Fruit fly (Drosophila melanogaster) whole organism, pupa: Measurements from ENCODE around the gene bond.

Source experiments
- CG10348 ChIP-seq: fragments of 200-800 bp; sonication (Bioruptor generic); IDR thresholded peaks from 2 replicates; pipeline ENCODE4 v1.3.6; 2022; ENCODE audit warnings: missing biosample characterization, missing genetic modification characterization
- CG12605 ChIP-seq: fragments of 200-800 bp; sonication (Bioruptor generic); IDR thresholded peaks from 2 replicates; pipeline ENCODE4 v1.3.6; 2022; ENCODE audit warnings: missing biosample characterization, missing genetic modification characterization
- CG13204 ChIP-seq: fragments of 200-800 bp; sonication (Bioruptor generic); optimal IDR thresholded peaks from 2 replicates; lab custom pipeline; 2018; ENCODE audit warnings: missing biosample characterization, mild to moderate bottlenecking, missing genetic modification characterization, moderate library complexity
- CG14655 ChIP-seq: fragments of 200-800 bp; sonication (Bioruptor generic); optimal IDR thresholded peaks from 3 replicates; lab custom pipeline; 2017; ENCODE audit warnings: mild to moderate bottlenecking, missing biosample characterization, missing genetic modification reagents, missing genetic modification characterization
- CG15710 ChIP-seq: fragments of 200-800 bp; sonication (Bioruptor generic); optimal IDR thresholded peaks from 2 replicates; lab custom pipeline; 2018; ENCODE audit warnings: missing biosample characterization, mild to moderate bottlenecking, missing genetic modification characterization, moderate library complexity
- CG17806 ChIP-seq: fragments of 200-800 bp; sonication (Bioruptor generic); optimal IDR thresholded peaks from 2 replicates; lab custom pipeline; 2018; ENCODE audit warnings: missing biosample characterization, mild to moderate bottlenecking, missing genetic modification characterization, moderate library complexity
- CG32121 ChIP-seq: fragments of 200-800 bp; sonication (Bioruptor generic); IDR thresholded peaks from 2 replicates; pipeline ENCODE4 v1.3.6; 2022; ENCODE audit warnings: missing biosample characterization, missing genetic modification characterization
- CG34367 ChIP-seq: fragments of 200-800 bp; sonication (Bioruptor generic); optimal IDR thresholded peaks from 2 replicates; lab custom pipeline; 2018; ENCODE audit warnings: missing biosample characterization, mild to moderate bottlenecking, missing genetic modification characterization
- CG4496 ChIP-seq: fragments of 200-800 bp; sonication (Bioruptor generic); IDR thresholded peaks from 3 replicates; pipeline ENCODE4 v1.3.6; 2022; ENCODE audit warnings: missing biosample characterization, missing genetic modification characterization
- CG8159 ChIP-seq: fragments of 200-800 bp; sonication (Bioruptor generic); optimal IDR thresholded peaks from 3 replicates; lab custom pipeline; 2018; ENCODE audit warnings: missing biosample characterization, mild to moderate bottlenecking, missing genetic modification characterization, moderate library complexity
- CG8301 ChIP-seq: fragments of 200-800 bp; sonication (Bioruptor generic); optimal IDR thresholded peaks from 2 replicates; lab custom pipeline; 2018; ENCODE audit warnings: missing biosample characterization, mild to moderate bottlenecking, missing genetic modification characterization
- CG9948 ChIP-seq: fragments of 200-800 bp; sonication (Bioruptor generic); optimal IDR thresholded peaks from 2 replicates; lab custom pipeline; 2018; ENCODE audit warnings: missing biosample characterization, mild to moderate bottlenecking, missing genetic modification characterization, moderate library complexity
- D1 ChIP-seq: fragments of 200-800 bp; sonication (Bioruptor generic); optimal IDR thresholded peaks from 2 replicates; lab custom pipeline; 2018; ENCODE audit warnings: missing biosample characterization, mild to moderate bottlenecking, missing genetic modification characterization, moderate library complexity
- EcR ChIP-seq: fragments of 200-800 bp; sonication (Bioruptor generic); optimal IDR thresholded peaks from 3 replicates; lab custom pipeline; 2019; ENCODE audit warnings: missing biosample characterization, missing genetic modification characterization, mild to moderate bottlenecking, moderate library complexity, missing genetic modification reagents
- Ets98B ChIP-seq: fragments of 200-800 bp; sonication (Bioruptor generic); IDR thresholded peaks from 2 replicates; pipeline ENCODE4 v1.3.6; 2022; ENCODE audit warnings: missing biosample characterization, missing genetic modification characterization
- Pif1A ChIP-seq: fragments of 200-800 bp; sonication (Bioruptor generic); optimal IDR thresholded peaks from 3 replicates; lab custom pipeline; 2016; ENCODE audit warnings: missing biosample characterization, missing genetic modification characterization
- Pif1B ChIP-seq: fragments of 200-800 bp; sonication (Bioruptor generic); optimal IDR thresholded peaks from 3 replicates; lab custom pipeline; 2016; ENCODE audit warnings: missing biosample characterization, missing genetic modification characterization
- Snoo ChIP-seq: fragments of 200-800 bp; sonication (Bioruptor generic); optimal IDR thresholded peaks from 3 replicates; lab custom pipeline; 2017; ENCODE audit warnings: missing biosample characterization, mild to moderate bottlenecking, missing genetic modification characterization, inconsistent platforms
- fd96Ca ChIP-seq: fragments of 200-800 bp; sonication (Bioruptor generic); IDR thresholded peaks from 3 replicates; pipeline ENCODE4 v1.3.6; 2022; ENCODE audit warnings: missing biosample characterization, missing genetic modification characterization
- gl ChIP-seq: fragments of 200-800 bp; sonication (Bioruptor generic); optimal IDR thresholded peaks from 2 replicates; lab custom pipeline; 2018; ENCODE audit warnings: missing biosample characterization, mild to moderate bottlenecking, missing genetic modification characterization
- rn ChIP-seq: fragments of 200-800 bp; sonication (Bioruptor generic); IDR thresholded peaks from 2 replicates; pipeline ENCODE4 v1.3.6; 2022; ENCODE audit warnings: missing biosample characterization, missing genetic modification characterization

The bond gene

dm6 chr3R:22550306-22550812 lies at the start of gene bond:
bond (plus strand) TSS chr3R:22550680.
- TF ChIP-seq fd96Ca (GFP tag; lab: Robert Waterston, UW) (no peak), Pif1B (GFP tag; lab: Kevin White, UChicago) (no peak)

- TF ChIP-seq CG10348 (GFP tag; lab: Robert Waterston, UW) (no peak), CG8159 (tag; lab: Kevin White, UChicago) (peak; percentile 2)
These were observed 46.9 kb upstream of the bond start for dm6 chr3R:22503630-22504029.

- TF ChIP-seq CG17806 (tag; lab: Kevin White, UChicago): no peak
- TF ChIP-seq CG14655 (GFP tag; lab: Kevin White, UChicago): peak; percentile 14
- TF ChIP-seq CG13204 (GFP tag; lab: Kevin White, UChicago): no peak
- TF ChIP-seq Ets98B: no peak
- peak; percentile 6 for TF ChIP-seq CG8159 (tag; lab: Kevin White, UChicago)
- TF ChIP-seq, all 21 proteins: peak for 2
These were observed 35.1 kb upstream of the bond start for dm6 chr3R:22515384-22515783.

dm6 chr3R:22518285-22518684 lies 32.2 kb upstream of the bond start:
- TF ChIP-seq CG13204 (GFP tag; lab: Kevin White, UChicago) (no peak), CG4496 (GFP tag; lab: Robert Waterston, UW) (no peak), EcR (GFP tag; lab: Kevin White, UChicago) (no peak), CG32121 (no peak), D1 (no peak), CG10348 (GFP tag; lab: Robert Waterston, UW) (no peak), rn (GFP tag; lab: Robert Waterston, UW) (no peak), Pif1B (GFP tag; lab: Kevin White, UChicago) (no peak), Pif1A (GFP tag; lab: Kevin White, UChicago) (no peak), gl (tag; lab: Kevin White, UChicago) (no peak)

dm6 chr3R:22518760-22519159 lies 31.7 kb upstream of the bond start:
- no peak for TF ChIP-seq CG10348 (GFP tag; lab: Robert Waterston, UW)
- no peak for TF ChIP-seq Snoo (tag; lab: Kevin White, UChicago)
- no peak for TF ChIP-seq EcR (GFP tag; lab: Kevin White, UChicago)
- no peak for TF ChIP-seq gl (tag; lab: Kevin White, UChicago)
- TF ChIP-seq CG34367 (tag; lab: Kevin White, UChicago): no peak
- no peak for TF ChIP-seq CG14655 (GFP tag; lab: Kevin White, UChicago)
- TF ChIP-seq D1: no peak
- TF ChIP-seq CG8301 (tag; lab: Kevin White, UChicago): no peak
- TF ChIP-seq rn (GFP tag; lab: Robert Waterston, UW): no peak
- no peak for TF ChIP-seq CG9948 (tag; lab: Kevin White, UChicago)
- TF ChIP-seq Ets98B: no peak
- TF ChIP-seq CG8159 (tag; lab: Kevin White, UChicago): no peak
- TF ChIP-seq CG17806 (tag; lab: Kevin White, UChicago): no peak
- TF ChIP-seq fd96Ca (GFP tag; lab: Robert Waterston, UW): no peak
- no peak for TF ChIP-seq Pif1A (GFP tag; lab: Kevin White, UChicago)
- TF ChIP-seq CG4496 (GFP tag; lab: Robert Waterston, UW): no peak
- TF ChIP-seq CG32121: no peak
- TF ChIP-seq CG15710 (tag; lab: Kevin White, UChicago): no peak
- TF ChIP-seq CG12605: no peak
- no peak for TF ChIP-seq CG13204 (GFP tag; lab: Kevin White, UChicago)

- TF ChIP-seq CG34367 (tag; lab: Kevin White, UChicago) (no peak), Pif1A (GFP tag; lab: Kevin White, UChicago) (no peak), CG10348 (GFP tag; lab: Robert Waterston, UW) (no peak), rn (GFP tag; lab: Robert Waterston, UW) (no peak), CG14655 (GFP tag; lab: Kevin White, UChicago) (no peak), Snoo (tag; lab: Kevin White, UChicago) (no peak), CG8301 (tag; lab: Kevin White, UChicago) (no peak), fd96Ca (GFP tag; lab: Robert Waterston, UW) (no peak), EcR (GFP tag; lab: Kevin White, UChicago) (no peak), CG32121 (no peak), CG15710 (tag; lab: Kevin White, UChicago) (no peak), D1 (no peak), gl (tag; lab: Kevin White, UChicago) (no peak), CG12605 (no peak), CG13204 (GFP tag; lab: Kevin White, UChicago) (no peak), Ets98B (no peak), CG17806 (tag; lab: Kevin White, UChicago) (no peak), CG4496 (GFP tag; lab: Robert Waterston, UW) (no peak), Pif1B (GFP tag; lab: Kevin White, UChicago) (no peak)
These were observed 30.0 kb upstream of the bond start for dm6 chr3R:22520481-22520880.

- TF ChIP-seq Snoo (tag; lab: Kevin White, UChicago): no peak
- no peak for TF ChIP-seq CG8159 (tag; lab: Kevin White, UChicago)
- TF ChIP-seq CG14655 (GFP tag; lab: Kevin White, UChicago): no peak
- TF ChIP-seq CG9948 (tag; lab: Kevin White, UChicago): no peak
- TF ChIP-seq Ets98B: no peak
These were observed 28.4 kb upstream of the bond start for dm6 chr3R:22522042-22522441.
